Worm (Caenorhabditis elegans): Measurements from ENCODE around the gene str-12.

DNA sequence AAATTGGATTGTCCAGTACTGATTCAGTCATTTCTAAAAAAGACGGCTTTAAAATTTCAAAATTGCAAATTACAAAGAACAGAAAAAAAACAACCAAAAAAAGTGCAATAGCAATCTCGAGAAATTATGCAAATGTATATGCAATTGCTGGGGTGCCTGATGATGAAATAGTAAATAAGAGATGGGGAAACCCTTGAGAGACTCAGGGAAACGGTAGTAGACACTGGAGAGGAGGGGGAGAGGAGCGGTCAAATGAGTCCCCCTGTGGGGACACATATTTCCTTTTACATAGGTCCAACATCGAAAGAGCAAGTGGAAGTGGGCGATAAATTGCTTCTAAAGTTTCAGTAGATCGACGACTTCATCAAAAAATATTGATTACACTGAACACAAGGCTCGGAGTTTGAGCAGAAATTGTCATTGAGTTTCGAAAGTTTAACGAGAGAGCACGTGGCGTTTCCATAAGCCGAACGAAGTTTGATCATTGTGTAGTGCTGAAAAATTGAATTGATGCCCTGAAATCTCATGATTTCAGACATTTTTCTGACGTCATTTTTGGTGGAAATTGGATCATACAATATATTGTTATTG lies at the start of gene str-12, which contains the start of gene fbxa-153:
- no peak for TF ChIP-seq nhr-76 (tag; optimal IDR thresholded peaks at IDR 0.05)
- TF ChIP-seq nhr-11 (tag; optimal IDR thresholded peaks at IDR 0.05), result no peak
- TF ChIP-seq nhr-77 (tag; optimal IDR thresholded peaks at IDR 0.05), result no peak
- TF ChIP-seq nhr-23 (tag; optimal IDR thresholded peaks at IDR 0.05), result no peak
- TF ChIP-seq unc-62 (GFP tag; optimal IDR thresholded peaks at IDR 0.05), result no peak
- no peak for TF ChIP-seq ceh-9 (tag; optimal IDR thresholded peaks at IDR 0.05)
- TF ChIP-seq ama-1 (optimal IDR thresholded peaks at IDR 0.05), result no peak
